Fruit fly (Drosophila melanogaster): Measurements from ENCODE around the gene ND-75.

DNA sequence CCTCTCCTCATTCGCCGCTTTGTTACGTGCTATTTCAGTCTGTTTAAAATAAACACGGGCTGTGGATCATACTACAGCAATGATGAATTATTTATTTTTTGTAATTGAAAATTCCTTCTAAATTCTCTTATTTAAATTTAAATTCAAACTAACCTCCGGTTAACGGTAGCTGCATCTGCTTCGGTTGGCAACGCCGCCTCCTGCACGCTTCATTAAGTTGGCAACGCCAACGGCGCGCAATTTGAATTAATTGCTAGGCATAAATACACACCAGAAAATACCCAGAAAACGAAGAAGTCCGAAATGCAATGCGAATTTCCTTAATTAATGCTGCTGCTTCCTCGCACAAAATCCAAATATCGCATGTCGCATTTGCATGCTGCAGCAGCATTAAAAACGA is 13.8 kb upstream of the ND-75 start:
- TF ChIP-seq CG17612 (GFP tag; IDR thresholded peaks at IDR 0.05) (no peak), Stat92E (GFP tag; optimal IDR thresholded peaks at IDR 0.05) (no peak), danr (GFP tag; IDR thresholded peaks at IDR 0.05) (no peak), CG32772 (GFP tag; IDR thresholded peaks at IDR 0.05) (no peak), insv (GFP tag; optimal IDR thresholded peaks at IDR 0.05) (no peak)
